Comparison of ENCODE assay signal across 1 fruit fly cellular context in genomic region chrX:12750582-12750927, dm6.
TF ChIP-seq lines count a peak whose summit lies in the region.

No protein-coding gene starts in this region.

TF ChIP-seq in whole organism, embryonic, 481 proteins besides CTCF, POLR2A, EP300 and RAD21 (continued from another document):
- TF ChIP-seq unc-4 (GFP tag; IDR thresholded peaks at IDR 0.05; lab: Robert Waterston, UW; ENCODE audit: partially characterized antibody) (0 out of 2 replicates have a peak, but pooled peaks have one; percentile 9), Hmr (GFP tag; optimal IDR thresholded peaks at IDR 0.05; lab: Kevin White, UChicago) (no peak), B-H1 (GFP tag; IDR thresholded peaks at IDR 0.05; lab: Robert Waterston, UW) (no peak), CkIIα-i1 (GFP tag; IDR thresholded peaks at IDR 0.05; lab: Robert Waterston, UW) (no peak), CG17802 (tag; optimal IDR thresholded peaks at IDR 0.05; lab: Kevin White, UChicago) (no peak), Atf3 (GFP tag; optimal IDR thresholded peaks at IDR 0.05; lab: Kevin White, UChicago) (no peak), CG32532 (GFP tag; IDR thresholded peaks at IDR 0.05; lab: Robert Waterston, UW) (no peak), nau (GFP tag; optimal IDR thresholded peaks at IDR 0.05; lab: Kevin White, UChicago) (no peak), sqz (GFP tag; optimal IDR thresholded peaks at IDR 0.05; lab: Kevin White, UChicago) (peak; percentile 44), abd-A (tag; optimal IDR thresholded peaks at IDR 0.05; lab: Kevin White, UChicago) (peak; percentile 61), Sry-β (GFP tag; optimal IDR thresholded peaks at IDR 0.05; lab: Kevin White, UChicago) (no peak), CG31388 (GFP tag; optimal IDR thresholded peaks at IDR 0.05; lab: Kevin White, UChicago) (no peak), tio (GFP tag; optimal IDR thresholded peaks at IDR 0.05; lab: Kevin White, UChicago) (no peak), CG9727 (GFP tag; optimal IDR thresholded peaks at IDR 0.05; lab: Kevin White, UChicago) (no peak), CG5245 (GFP tag; optimal IDR thresholded peaks at IDR 0.05; lab: Kevin White, UChicago) (no peak), dmrt99B (tag; optimal IDR thresholded peaks at IDR 0.05; lab: Kevin White, UChicago) (no peak), Mad (GFP tag; optimal IDR thresholded peaks at IDR 0.05; lab: Kevin White, UChicago) (no peak), Trl (optimal IDR thresholded peaks at IDR 0.05; lab: Kevin White, UChicago) (peak; percentile 38 to 54), Trl (GFP tag; optimal IDR thresholded peaks at IDR 0.05; lab: Kevin White, UChicago) (no peak), cg (GFP tag; optimal IDR thresholded peaks at IDR 0.05; lab: Kevin White, UChicago) (peak; percentile 89), CG3995 (GFP tag; optimal IDR thresholded peaks at IDR 0.05; lab: Kevin White, UChicago) (no peak), CG14860 (GFP tag; IDR thresholded peaks at IDR 0.05; lab: Robert Waterston, UW; ENCODE audit: partially characterized antibody) (no peak), kni (GFP tag; optimal IDR thresholded peaks at IDR 0.05; lab: Kevin White, UChicago) (no peak), ac (GFP tag; optimal IDR thresholded peaks at IDR 0.05; lab: Kevin White, UChicago) (no peak), CG7745 (tag; optimal IDR thresholded peaks at IDR 0.05; lab: Kevin White, UChicago) (peak; percentile 42), emc (GFP tag; optimal IDR thresholded peaks at IDR 0.05; lab: Kevin White, UChicago) (no peak), CG7963 (GFP tag; IDR thresholded peaks at IDR 0.05; lab: Robert Waterston, UW; ENCODE audit: partially characterized antibody) (no peak), Adf1 (GFP tag; IDR thresholded peaks at IDR 0.05; lab: Robert Waterston, UW) (peak; percentile 78; the same call in 1 of the 2 replicates), sens (GFP tag; lab: Kevin White, UChicago) (no peak), chinmo (GFP tag; IDR thresholded peaks at IDR 0.05; lab: Robert Waterston, UW; ENCODE audit: partially characterized antibody) (peak; percentile 95), Stat92E (GFP tag; optimal IDR thresholded peaks at IDR 0.05; lab: Kevin White, UChicago) (no peak), exex (tag; optimal IDR thresholded peaks at IDR 0.05; lab: Kevin White, UChicago) (no peak), CG9215 (GFP tag; IDR thresholded peaks at IDR 0.05; lab: Robert Waterston, UW) (no peak), Ets97D (GFP tag; optimal IDR thresholded peaks at IDR 0.05; lab: Kevin White, UChicago) (no peak), CG17361 (GFP tag; IDR thresholded peaks at IDR 0.05; lab: Robert Waterston, UW) (no peak), nom (GFP tag; optimal IDR thresholded peaks at IDR 0.05; lab: Kevin White, UChicago) (no peak), Rfx (GFP tag; IDR thresholded peaks at IDR 0.05; lab: Robert Waterston, UW) (no peak; the same call in 1 of the 2 replicates), GATAe (GFP tag; conservative IDR thresholded peaks at IDR 0.05; lab: Robert Waterston, UW) (no peak), bab2 (GFP tag; optimal IDR thresholded peaks at IDR 0.05; lab: Kevin White, UChicago) (no peak), oc (tag; optimal IDR thresholded peaks at IDR 0.05; lab: Kevin White, UChicago) (no peak), CG3407 (GFP tag; optimal IDR thresholded peaks at IDR 0.05; lab: Kevin White, UChicago) (peak; percentile 100)
TF ChIP-seq in whole organism, embryonic: peak in this region for 14.
